Worm (Caenorhabditis elegans) whole organism, L4/young adult: Measurements from ENCODE around the gene Y116A8B.1.

ENCODE experiments used
- dao-5 ChIP-seq: sonication (generic microtip); optimal IDR thresholded peaks from 2 replicates; lab custom pipeline; 2016; ENCODE audit warnings: missing genotype, missing genetic modification characterization, moderate library complexity, missing compliant biosample characterization
- him-1 ChIP-seq: sonication (generic microtip); optimal IDR thresholded peaks from 2 replicates; lab custom pipeline; 2016; ENCODE audit warnings: missing genotype, missing genetic modification reagents, missing genetic modification characterization, missing compliant biosample characterization

ce11 chrIV:17183629-17184028 is 32.5 kb upstream of the Y116A8B.1 start, which contains the start of gene col-138:
- TF ChIP-seq him-1 (tag; lab: Kevin White, UChicago) (no peak), dao-5 (tag; lab: Kevin White, UChicago) (no peak)
